Fruit fly (Drosophila melanogaster): Measurements from ENCODE around the gene CG11617.

Gene CG11617

dm6 chr2L:163229-163628 is 43.9 kb downstream of the CG11617 start:
- TF ChIP-seq ey (GFP tag; optimal IDR thresholded peaks at IDR 0.05) (no peak), Abd-B (GFP tag; optimal IDR thresholded peaks at IDR 0.05) (no peak), pan (optimal IDR thresholded peaks at IDR 0.05) (no peak)

- TF ChIP-seq jim (GFP tag; optimal IDR thresholded peaks at IDR 0.05) (no peak), GATAd (GFP tag; optimal IDR thresholded peaks at IDR 0.05) (no peak), br (GFP tag; optimal IDR thresholded peaks at IDR 0.05) (no peak), CG9705 (GFP tag; optimal IDR thresholded peaks at IDR 0.05) (no peak), sage (GFP tag; optimal IDR thresholded peaks at IDR 0.05) (peak; percentile 42)
These were observed 44.9 kb downstream of the CG11617 start for dm6 chr2L:162208-162607.

dm6 chr2L:161453-162175 is 45.5 kb downstream of the CG11617 start:
- TF ChIP-seq Dif (GFP tag; optimal IDR thresholded peaks at IDR 0.05; ENCODE audit: partially characterized antibody) (peak; percentile 68), h (GFP tag; optimal IDR thresholded peaks at IDR 0.05) (peak; percentile 61), rgr (GFP tag; optimal IDR thresholded peaks at IDR 0.05) (peak; percentile 1), foxo (GFP tag; optimal IDR thresholded peaks at IDR 0.05) (peak; percentile 17 to 75), psq (GFP tag; optimal IDR thresholded peaks at IDR 0.05) (peak; percentile 54), Myc (optimal IDR thresholded peaks at IDR 0.05) (no peak), CrebA (GFP tag; optimal IDR thresholded peaks at IDR 0.05; ENCODE audit: borderline replicate concordance) (peak; percentile 90), Dfd (GFP tag; optimal IDR thresholded peaks at IDR 0.05) (no peak), brk (GFP tag; optimal IDR thresholded peaks at IDR 0.05) (peak; percentile 87), Jra (GFP tag; optimal IDR thresholded peaks at IDR 0.05) (peak; percentile 83), sage (GFP tag; optimal IDR thresholded peaks at IDR 0.05) (peak; percentile 67), Sp1 (GFP tag; optimal IDR thresholded peaks at IDR 0.05) (peak; percentile 73), br (GFP tag; optimal IDR thresholded peaks at IDR 0.05) (peak; percentile 53), dl (GFP tag; optimal IDR thresholded peaks at IDR 0.05; ENCODE audit: insufficient read depth in 1 of 2, partially characterized antibody in 2 of 2) (peak in 1 of 2 experiments; percentile 50), jim (GFP tag; optimal IDR thresholded peaks at IDR 0.05) (no peak), Rel (GFP tag; optimal IDR thresholded peaks at IDR 0.05) (peak; percentile 48), Rel (tag; optimal IDR thresholded peaks at IDR 0.05) (peak; percentile 71), OdsH (GFP tag; optimal IDR thresholded peaks at IDR 0.05) (peak; percentile 22), CG32264 (GFP tag; optimal IDR thresholded peaks at IDR 0.05) (peak; percentile 51), tai (GFP tag; optimal IDR thresholded peaks at IDR 0.05) (peak; percentile 71), N (GFP tag; optimal IDR thresholded peaks at IDR 0.05) (peak; percentile 86), lola (GFP tag; optimal IDR thresholded peaks at IDR 0.05) (no peak), Hr83 (GFP tag; optimal IDR thresholded peaks at IDR 0.05; ENCODE audit: poor library complexity, severe bottlenecking) (peak; percentile 61), Hnf4 (GFP tag; optimal IDR thresholded peaks at IDR 0.05) (peak; percentile 74), sv (GFP tag; optimal IDR thresholded peaks at IDR 0.05) (peak; percentile 28), fru (GFP tag; optimal IDR thresholded peaks at IDR 0.05) (peak; percentile 43), Vsx2 (GFP tag; optimal IDR thresholded peaks at IDR 0.05; ENCODE audit: partially characterized antibody) (peak; percentile 47), dmrt93B (GFP tag; optimal IDR thresholded peaks at IDR 0.05) (no peak), HLH106 (tag; optimal IDR thresholded peaks at IDR 0.05) (no peak), Abd-B (GFP tag; optimal IDR thresholded peaks at IDR 0.05) (peak; percentile 20)
